Fruit fly (Drosophila melanogaster) whole organism: Measurements from ENCODE around the gene Top2.

ENCODE experiments used
- CG8478 ChIP-seq: fragments of >200 bp; optimal IDR thresholded peaks from 2 replicates; lab custom pipeline; 2018; ENCODE audit warnings: inconsistent platforms
- pan ChIP-seq: fragments of >200 bp; optimal IDR thresholded peaks from 2 replicates; lab custom pipeline; 2017
- psq ChIP-seq: fragments of >200 bp; optimal IDR thresholded peaks from 2 replicates; lab custom pipeline; 2017
- usp ChIP-seq: fragments of >200 bp; optimal IDR thresholded peaks from 2 replicates; lab custom pipeline; 2017; ENCODE audit warnings: missing biosample characterization, missing genetic modification characterization, mixed read lengths

DNA sequence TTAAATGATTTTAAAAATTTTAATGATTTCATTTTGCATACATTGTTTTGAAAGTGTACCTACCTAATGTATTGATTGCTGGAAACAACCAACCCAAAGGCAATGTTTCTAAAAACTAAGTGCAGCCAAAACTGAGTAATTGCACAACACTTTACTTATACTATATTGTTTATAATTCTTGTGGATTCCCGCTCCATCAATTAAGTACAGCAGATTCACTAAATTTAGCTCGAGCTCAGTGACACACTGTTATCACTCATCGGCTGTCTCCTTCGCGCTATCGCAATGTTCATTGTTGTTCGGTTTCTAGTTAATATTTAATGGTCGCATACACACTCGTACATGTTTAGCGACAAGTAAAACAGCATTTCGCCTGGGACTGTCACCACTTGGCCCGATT lies 2.4 kb upstream of the Top2 start:
- TF ChIP-seq CG8478 (lab: Kevin White, UChicago) (no peak), pan (lab: Kevin White, UChicago) (no peak), psq (lab: Kevin White, UChicago) (no peak), usp (GFP tag; lab: Kevin White, UChicago) (no peak)
